Fruit fly (Drosophila melanogaster) whole organism, embryonic: ENCODE results near the gene RabGGTa.

Experiments
- Abd-B ChIP-seq: fragments of 200-800 bp; sonication (Bioruptor generic); optimal IDR thresholded peaks from 2 replicates; lab custom pipeline; 2018; ENCODE audit warnings: missing biosample characterization, mild to moderate bottlenecking, missing genetic modification characterization, moderate library complexity
- Ada2b ChIP-seq: fragments of 200-800 bp; sonication (Bioruptor generic); IDR thresholded peaks from 2 replicates; pipeline ENCODE4 v1.3.6; 2022; ENCODE audit warnings: missing biosample characterization, missing genetic modification characterization
- Awh ChIP-seq: fragments of 200-800 bp; sonication (Bioruptor generic); IDR thresholded peaks from 2 replicates; pipeline ENCODE4, ENCODE4 v1.3.6; 2022; ENCODE audit warnings: missing biosample characterization, missing genetic modification characterization
- CG10366 ChIP-seq: fragments of 200-800 bp; sonication (Bioruptor generic); IDR thresholded peaks from 2 replicates; pipeline ENCODE4 v1.3.6; 2022; ENCODE audit warnings: missing biosample characterization, missing genetic modification characterization
- CG11093 ChIP-seq: fragments of 200-800 bp; sonication (Bioruptor generic); IDR thresholded peaks from 3 replicates; pipeline ENCODE4 v1.3.6; 2022; ENCODE audit warnings: missing biosample characterization, missing genetic modification characterization
- CG12071 ChIP-seq: fragments of 200-800 bp; sonication (Bioruptor generic); optimal IDR thresholded peaks from 3 replicates; lab custom pipeline; 2018; ENCODE audit warnings: missing biosample characterization, mild to moderate bottlenecking, missing genetic modification characterization
- CG13287 ChIP-seq: fragments of 200-800 bp; sonication (Bioruptor generic); IDR thresholded peaks from 2 replicates; pipeline ENCODE4 v1.3.6; 2022; ENCODE audit warnings: missing biosample characterization, missing genetic modification characterization; ENCODE audit not compliant: partially characterized antibody
- CG15696 ChIP-seq: fragments of 200-800 bp; sonication (Bioruptor generic); optimal IDR thresholded peaks from 2 replicates; lab custom pipeline; 2019; ENCODE audit warnings: missing biosample characterization, mild to moderate bottlenecking, missing genetic modification characterization, moderate library complexity
- CG1602 ChIP-seq: fragments of 200-800 bp; sonication (Bioruptor generic); optimal IDR thresholded peaks from 3 replicates; lab custom pipeline; 2016; ENCODE audit warnings: missing biosample characterization, missing genetic modification characterization
- CG17359 ChIP-seq: fragments of 200-800 bp; sonication (Bioruptor generic); optimal IDR thresholded peaks from 3 replicates; lab custom pipeline; 2018; ENCODE audit warnings: missing biosample characterization, mild to moderate bottlenecking, missing genetic modification characterization, moderate library complexity
- CG17802 ChIP-seq: fragments of 200-800 bp; sonication (Bioruptor generic); optimal IDR thresholded peaks from 2 replicates; lab custom pipeline; 2018; ENCODE audit warnings: missing biosample characterization, mild to moderate bottlenecking, missing genetic modification characterization, moderate library complexity
- CG18011 ChIP-seq: fragments of 200-800 bp; sonication (Bioruptor generic); optimal IDR thresholded peaks from 2 replicates; lab custom pipeline; 2017; ENCODE audit warnings: missing biosample characterization, missing genetic modification characterization, mild to moderate bottlenecking, moderate library complexity, missing genotype
- CG1832 ChIP-seq: fragments of 200-800 bp; sonication (Bioruptor generic); optimal IDR thresholded peaks from 2 replicates; lab custom pipeline; 2017; ENCODE audit warnings: missing biosample characterization, mild to moderate bottlenecking, missing genetic modification characterization, inconsistent platforms
- CG33557 ChIP-seq: fragments of 200-800 bp; sonication (Bioruptor generic); optimal IDR thresholded peaks from 2 replicates; lab custom pipeline; 2019; ENCODE audit warnings: missing biosample characterization, mild to moderate bottlenecking, missing genetic modification characterization, moderate library complexity
- CG43689 ChIP-seq: fragments of 200-800 bp; sonication (Bioruptor generic); IDR thresholded peaks from 2 replicates; pipeline ENCODE4 v1.3.6; 2022; ENCODE audit warnings: missing biosample characterization, missing genetic modification characterization
- CG7987 ChIP-seq: fragments of 200-800 bp; sonication (Bioruptor generic); optimal IDR thresholded peaks from 2 replicates; lab custom pipeline; 2018; ENCODE audit warnings: missing biosample characterization, mild to moderate bottlenecking, missing genetic modification characterization, moderate library complexity
- CG8359 ChIP-seq: fragments of 200-800 bp; sonication (Bioruptor generic); optimal IDR thresholded peaks from 2 replicates; lab custom pipeline; 2017; ENCODE audit warnings: missing biosample characterization, mild to moderate bottlenecking, missing genetic modification characterization, borderline replicate concordance
- CoRest ChIP-seq: fragments of 200-800 bp; sonication (Bioruptor generic); optimal IDR thresholded peaks from 3 replicates; lab custom pipeline; 2018; ENCODE audit warnings: missing biosample characterization, mild to moderate bottlenecking, missing genetic modification characterization, moderate library complexity
- Gug ChIP-seq: fragments of 200-800 bp; sonication (Bioruptor generic); IDR thresholded peaks from 4 replicates; pipeline ENCODE4 v1.3.6; 2022; ENCODE audit warnings: missing biosample characterization, missing genetic modification characterization
- H15 ChIP-seq: fragments of 200-800 bp; sonication (Bioruptor generic); IDR thresholded peaks from 3 replicates; pipeline ENCODE4 v1.3.6; 2022; ENCODE audit warnings: missing biosample characterization, missing genetic modification characterization
- HLH4C ChIP-seq: fragments of 200-800 bp; sonication (Bioruptor generic); IDR thresholded peaks from 3 replicates; pipeline ENCODE4 v1.3.6; 2022; ENCODE audit warnings: missing biosample characterization, missing genetic modification characterization; ENCODE audit not compliant: partially characterized antibody
- Hey ChIP-seq: fragments of 200-800 bp; sonication (Bioruptor generic); optimal IDR thresholded peaks from 3 replicates; lab custom pipeline; 2018; ENCODE audit warnings: missing biosample characterization, mild to moderate bottlenecking, missing genetic modification characterization
- HmgD ChIP-seq: fragments of 200-800 bp; sonication (Bioruptor generic); optimal IDR thresholded peaks from 3 replicates; lab custom pipeline; 2016; ENCODE audit warnings: missing biosample characterization, missing genetic modification characterization
- Hr51 ChIP-seq, 2 experiments: fragments of 200-800 bp; sonication (Bioruptor generic); optimal IDR thresholded peaks; 2 replicates in 1 of 2; 3 replicates in 1 of 2; lab custom pipeline; 2016 to 2018; ENCODE audit warnings: missing biosample characterization in 2 of 2, missing genetic modification characterization in 2 of 2, mild to moderate bottlenecking in 1 of 2, moderate library complexity in 1 of 2
- Med ChIP-seq: fragments of 200-800 bp; sonication (Bioruptor generic); peaks from one replicate; lab custom pipeline; 2016; ENCODE audit warnings: missing biosample characterization, missing genetic modification characterization, mild to moderate bottlenecking, inconsistent platforms, moderate library complexity
- Mes4 ChIP-seq: fragments of 200-800 bp; sonication (Bioruptor generic); optimal IDR thresholded peaks from 2 replicates; lab custom pipeline; 2016; ENCODE audit warnings: missing biosample characterization, missing genetic modification characterization
- Sox102F ChIP-seq: fragments of 200-800 bp; sonication (Bioruptor generic); optimal IDR thresholded peaks from 2 replicates; lab custom pipeline; 2018; ENCODE audit warnings: missing biosample characterization, mild to moderate bottlenecking, missing genetic modification characterization, moderate library complexity
- Trl ChIP-seq, 3 experiments: fragments of >200 bp in 2 of 3; fragments of 200-800 bp in 1 of 3; sonication (Bioruptor generic) in 1 of 3; optimal IDR thresholded peaks; 2 replicates in 1 of 3; 3 replicates in 2 of 3; lab custom pipeline; 2016 to 2017; ENCODE audit warnings: missing biosample characterization in 1 of 3, missing genetic modification characterization in 1 of 3
- ase ChIP-seq: fragments of 200-800 bp; sonication (Bioruptor generic); IDR thresholded peaks from 3 replicates; pipeline ENCODE4 v1.3.6; 2022; ENCODE audit warnings: missing biosample characterization, missing genetic modification characterization
- ash1 ChIP-seq: fragments of 200-800 bp; sonication (Bioruptor generic); optimal IDR thresholded peaks from 2 replicates; lab custom pipeline; 2018; ENCODE audit warnings: missing biosample characterization, mild to moderate bottlenecking, missing genetic modification characterization
- cad ChIP-seq: fragments of >200 bp; optimal IDR thresholded peaks from 2 replicates; lab custom pipeline; 2017; ENCODE audit warnings: missing biosample characterization, missing genetic modification characterization
- crc ChIP-seq: fragments of 200-800 bp; sonication (Bioruptor generic); optimal IDR thresholded peaks from 2 replicates; lab custom pipeline; 2016; ENCODE audit warnings: missing biosample characterization, missing genetic modification characterization
- crp ChIP-seq, 2 experiments: fragments of 200-800 bp; sonication (Bioruptor generic); optimal IDR thresholded peaks; 2 replicates in 1 of 2; 3 replicates in 1 of 2; lab custom pipeline; 2017; ENCODE audit warnings: missing biosample characterization in 2 of 2, missing genetic modification characterization in 2 of 2, mild to moderate bottlenecking in 1 of 2, moderate library complexity in 1 of 2
- cwo ChIP-seq: fragments of 200-800 bp; sonication (Bioruptor generic); optimal IDR thresholded peaks from 3 replicates; lab custom pipeline; 2017; ENCODE audit warnings: missing biosample characterization, missing genetic modification characterization, mild to moderate bottlenecking, moderate library complexity, missing genetic modification reagents
- ftz-f1 ChIP-seq: fragments of 200-800 bp; sonication (Bioruptor generic); optimal IDR thresholded peaks from 2 replicates; lab custom pipeline; 2016; ENCODE audit warnings: missing biosample characterization, missing genetic modification characterization
- gsb-n ChIP-seq: fragments of 200-800 bp; sonication (Bioruptor generic); optimal IDR thresholded peaks from 3 replicates; lab custom pipeline; 2018; ENCODE audit warnings: missing biosample characterization, mild to moderate bottlenecking, missing genetic modification characterization
- insv ChIP-seq, 2 experiments: fragments of 200-800 bp; sonication (Bioruptor generic); optimal IDR thresholded peaks; 3 replicates each; lab custom pipeline; 2016 to 2018; ENCODE audit warnings: missing biosample characterization in 2 of 2, missing genetic modification characterization in 2 of 2
- mam ChIP-seq: fragments of 200-800 bp; sonication (Bioruptor generic); optimal IDR thresholded peaks from 3 replicates; lab custom pipeline; 2016; ENCODE audit warnings: missing biosample characterization, missing genetic modification characterization
- phol ChIP-seq: fragments of 200-800 bp; sonication (Bioruptor generic); optimal IDR thresholded peaks from 3 replicates; lab custom pipeline; 2018; ENCODE audit warnings: missing biosample characterization, mild to moderate bottlenecking, missing genetic modification characterization, moderate library complexity
- pros ChIP-seq: fragments of 200-800 bp; sonication (Bioruptor generic); optimal IDR thresholded peaks from 3 replicates; lab custom pipeline; 2019; ENCODE audit warnings: missing biosample characterization, mild to moderate bottlenecking, missing genetic modification characterization, moderate library complexity
- pum ChIP-seq: fragments of 200-800 bp; sonication (Bioruptor generic); optimal IDR thresholded peaks from 2 replicates; lab custom pipeline; 2016; ENCODE audit warnings: missing biosample characterization, missing genetic modification characterization
- ranshi ChIP-seq: fragments of 200-800 bp; sonication (Bioruptor generic); IDR thresholded peaks from 2 replicates; pipeline ENCODE4 v1.3.6; 2022; ENCODE audit warnings: missing biosample characterization, missing genetic modification characterization
- sens ChIP-seq: fragments of 200-800 bp; sonication (Bioruptor generic); peaks from one replicate; lab custom pipeline; 2016; ENCODE audit warnings: missing biosample characterization, missing genetic modification characterization
- so ChIP-seq: fragments of 200-800 bp; sonication (Bioruptor generic); IDR thresholded peaks from 3 replicates; pipeline ENCODE4 v1.3.6; 2022; ENCODE audit warnings: missing biosample characterization, missing genetic modification characterization
- sr ChIP-seq: fragments of 200-800 bp; sonication (Bioruptor generic); IDR thresholded peaks from 3 replicates; pipeline ENCODE4 v1.3.6; 2022; ENCODE audit warnings: missing biosample characterization, missing genetic modification characterization
- tap ChIP-seq: fragments of 200-800 bp; optimal IDR thresholded peaks from 3 replicates; lab custom pipeline; 2019; ENCODE audit warnings: missing biosample characterization, mild to moderate bottlenecking, missing genetic modification characterization, moderate library complexity
- tio ChIP-seq: fragments of 200-800 bp; sonication (Bioruptor generic); optimal IDR thresholded peaks from 2 replicates; lab custom pipeline; 2017; ENCODE audit warnings: missing biosample characterization, missing genetic modification characterization, inconsistent platforms
- toy ChIP-seq: fragments of 200-800 bp; sonication (Bioruptor generic); IDR thresholded peaks from 2 replicates; pipeline ENCODE4 v1.3.6; 2022; ENCODE audit warnings: missing biosample characterization, missing genetic modification characterization
- trem ChIP-seq: fragments of 200-800 bp; optimal IDR thresholded peaks from 3 replicates; lab custom pipeline; 2019; ENCODE audit warnings: missing biosample characterization, mild to moderate bottlenecking, missing genetic modification characterization, moderate library complexity
- twi ChIP-seq: fragments of 200-800 bp; optimal IDR thresholded peaks from 2 replicates; lab custom pipeline; 2019; ENCODE audit warnings: missing biosample characterization, mild to moderate bottlenecking, missing genetic modification characterization, moderate library complexity
- zfh1 ChIP-seq: fragments of 200-800 bp; sonication (Bioruptor generic); IDR thresholded peaks from 3 replicates; pipeline ENCODE4 v1.3.6; 2022; ENCODE audit warnings: missing biosample characterization, missing genetic modification characterization

Gene RabGGTa

DNA sequence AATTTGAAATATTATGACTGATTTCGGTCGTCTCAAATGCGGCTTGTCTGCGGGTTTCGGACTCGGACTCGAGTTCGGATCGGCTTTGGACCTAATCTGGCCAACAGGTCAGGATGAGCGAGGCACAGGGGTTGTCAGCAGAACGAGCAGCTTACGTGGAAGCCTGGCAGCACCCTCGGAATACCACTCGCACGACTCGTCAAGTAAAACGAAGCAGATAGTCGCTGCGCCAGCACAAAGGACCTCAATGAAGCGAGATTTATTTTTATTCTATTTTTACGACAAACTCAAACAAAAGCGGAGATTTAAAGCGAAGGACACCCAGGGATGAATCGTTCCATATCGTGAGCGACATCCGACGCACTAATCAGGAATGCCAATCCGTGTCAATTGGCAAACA is 2.1 kb upstream of the RabGGTa start:
- TF ChIP-seq ase (GFP tag; lab: Robert Waterston, UW) (no peak), Sox102F (no peak), CG17802 (tag; lab: Kevin White, UChicago) (no peak), CG8359 (GFP tag; lab: Kevin White, UChicago) (no peak), CG12071 (GFP tag; lab: Kevin White, UChicago) (no peak), CoRest (tag; lab: Kevin White, UChicago) (no peak), ash1 (GFP tag; lab: Kevin White, UChicago) (no peak), Med (GFP tag; lab: Kevin White, UChicago) (peak; percentile 52), Gug (GFP tag; lab: Robert Waterston, UW) (no peak), zfh1 (GFP tag; lab: Robert Waterston, UW) (no peak), CG17359 (tag; lab: Kevin White, UChicago) (no peak), CG7987 (GFP tag; lab: Kevin White, UChicago) (no peak), ftz-f1 (GFP tag; lab: Kevin White, UChicago) (no peak), sens (GFP tag; lab: Kevin White, UChicago) (peak; percentile 87), pros (GFP tag; lab: Kevin White, UChicago) (peak; percentile 92), Hr51 (GFP tag; optimal IDR thresholded peaks at IDR 0.05; lab: Kevin White, UChicago) (no peak), Mes4 (GFP tag; lab: Kevin White, UChicago) (no peak), H15 (GFP tag; lab: Robert Waterston, UW) (no peak), crp (GFP tag; optimal IDR thresholded peaks at IDR 0.05; lab: Kevin White, UChicago) (no peak), CG11093 (GFP tag; lab: Robert Waterston, UW) (no peak), CG15696 (tag; lab: Kevin White, UChicago) (no peak), CG33557 (GFP tag; lab: Kevin White, UChicago) (no peak), HmgD (GFP tag; lab: Kevin White, UChicago) (no peak), insv (GFP tag; optimal IDR thresholded peaks at IDR 0.05; lab: Kevin White, UChicago) (no peak), pum (GFP tag; lab: Kevin White, UChicago) (no peak), Hey (tag; lab: Kevin White, UChicago) (no peak), cwo (GFP tag; lab: Kevin White, UChicago) (no peak), CG43689 (no peak), CG1832 (GFP tag; lab: Kevin White, UChicago) (no peak), Awh (GFP tag; lab: Robert Waterston, UW) (0 out of 2 replicates have a peak, but pooled peaks have one; percentile 21), HLH4C (GFP tag; lab: Robert Waterston, UW) (no peak), ranshi (no peak), tio (no peak), Abd-B (GFP tag; lab: Kevin White, UChicago) (no peak), tap (no peak), cad (GFP tag; lab: Kevin White, UChicago) (peak; percentile 78), crc (GFP tag; lab: Kevin White, UChicago) (no peak), CG18011 (GFP tag; lab: Kevin White, UChicago) (no peak), CG10366 (GFP tag; lab: Robert Waterston, UW) (no peak), phol (tag; lab: Kevin White, UChicago) (no peak), sr (GFP tag; lab: Robert Waterston, UW) (no peak), so (GFP tag; lab: Robert Waterston, UW) (no peak), CG13287 (GFP tag; lab: Robert Waterston, UW) (no peak), twi (tag; lab: Kevin White, UChicago) (no peak), Ada2b (GFP tag; lab: Robert Waterston, UW) (no peak), Trl (optimal IDR thresholded peaks at IDR 0.05; lab: Kevin White, UChicago) (no peak), Trl (GFP tag; optimal IDR thresholded peaks at IDR 0.05; lab: Kevin White, UChicago) (no peak), mam (no peak), gsb-n (peak; percentile 40), toy (GFP tag; lab: Robert Waterston, UW) (no peak), CG1602 (no peak), trem (tag; lab: Kevin White, UChicago) (peak; percentile 45)
